Worm (Caenorhabditis elegans) whole organism, L4/young adult: ENCODE data around the gene C28A5.2.

Experiments
- dao-5 ChIP-seq: sonication (generic microtip); optimal IDR thresholded peaks from 2 replicates; lab custom pipeline; 2016; ENCODE audit warnings: missing genotype, missing genetic modification characterization, moderate library complexity, missing compliant biosample characterization
- him-1 ChIP-seq: sonication (generic microtip); optimal IDR thresholded peaks from 2 replicates; lab custom pipeline; 2016; ENCODE audit warnings: missing genotype, missing genetic modification reagents, missing genetic modification characterization, missing compliant biosample characterization

DNA sequence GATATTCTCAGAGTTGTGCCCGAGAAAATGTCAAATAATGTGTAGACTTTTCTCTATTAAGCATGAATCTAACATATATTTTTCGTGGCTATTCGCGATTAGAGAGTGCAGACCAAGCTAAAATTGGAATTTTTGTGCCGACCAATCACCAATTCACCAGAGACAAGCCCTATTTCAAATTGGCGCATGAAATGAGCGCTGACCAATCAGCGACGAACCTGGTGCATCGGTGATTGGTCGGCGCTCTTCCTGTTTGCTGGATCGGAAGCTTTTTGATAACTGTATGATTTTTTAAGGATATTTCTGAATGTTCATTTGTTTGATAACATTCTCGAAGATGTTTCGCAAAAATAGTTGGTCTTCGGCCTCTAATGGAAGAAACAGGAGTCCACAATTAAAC, 14.0 kb upstream of the C28A5.2 start:
- no peak for TF ChIP-seq dao-5
- no peak for TF ChIP-seq him-1
